Worm (Caenorhabditis elegans): ENCODE data around the gene Y110A2AL.6.

The Y110A2AL.6 gene

DNA sequence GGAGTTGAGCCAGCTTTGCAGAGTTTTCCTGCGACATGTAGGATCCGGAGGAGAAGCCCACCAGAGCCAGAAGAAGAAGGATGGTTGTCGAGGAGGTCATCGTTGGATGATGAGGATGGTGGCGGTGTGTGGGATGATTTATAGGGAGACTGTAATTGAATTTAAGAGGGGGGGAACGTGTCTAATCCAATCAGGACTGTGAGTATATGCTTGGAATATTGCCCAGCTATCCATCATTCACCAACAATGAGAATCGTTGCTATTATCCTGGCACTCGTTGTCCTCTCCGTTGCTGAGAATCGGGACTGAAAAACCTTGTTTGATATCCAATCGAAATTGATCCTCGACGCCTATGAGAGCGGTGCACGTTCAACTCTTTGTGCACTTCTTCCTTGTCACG lies 15.4 kb downstream of the Y110A2AL.6 start, which contains the start of gene K12H6.5:
K12H6.5 (minus strand) TSS at position 101 of the 400 bp plus-strand sequence.
- no peak for TF ChIP-seq gei-17 (GFP tag; optimal IDR thresholded peaks at IDR 0.05)
- TF ChIP-seq hlh-26 (GFP tag; conservative IDR thresholded peaks at IDR 0.05), result no peak
- no peak for TF ChIP-seq cebp-1 (GFP tag; IDR thresholded peaks at IDR 0.05)
- no peak for TF ChIP-seq cebp-1 (tag; optimal IDR thresholded peaks at IDR 0.05)
- no peak for TF ChIP-seq nfya-2 (GFP tag; IDR thresholded peaks at IDR 0.05)
- TF ChIP-seq sdz-38 (tag; optimal IDR thresholded peaks at IDR 0.05), result no peak
- no peak for TF ChIP-seq F22D6.2 (tag; optimal IDR thresholded peaks at IDR 0.05)
- no peak for TF ChIP-seq aptf-3 (GFP tag; IDR thresholded peaks at IDR 0.05)
- no peak for TF ChIP-seq ztf-25 (GFP tag; IDR thresholded peaks at IDR 0.05)
- TF ChIP-seq K11D2.4 (GFP tag; IDR thresholded peaks at IDR 0.05), result no peak
- TF ChIP-seq ceh-79 (tag; optimal IDR thresholded peaks at IDR 0.05), result no peak

DNA sequence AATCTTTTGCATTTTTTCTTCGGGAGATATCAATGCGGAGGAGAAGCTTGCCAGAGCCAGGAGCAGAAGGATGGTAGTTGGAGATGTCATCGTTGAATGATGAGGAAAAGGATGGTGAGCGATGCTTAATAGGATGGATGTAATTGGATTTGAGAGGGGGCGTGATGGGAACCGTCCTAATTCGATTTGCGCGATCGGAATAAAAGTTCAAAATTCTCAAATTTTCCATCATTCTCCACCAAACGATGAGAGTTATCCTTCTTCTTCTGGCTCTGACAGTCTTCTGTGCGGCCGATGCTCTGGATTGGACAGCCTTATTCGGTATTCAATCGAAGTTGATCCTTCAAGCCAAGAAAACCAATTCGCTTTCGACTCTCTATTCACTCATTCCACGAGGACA lies 17.3 kb downstream of the Y110A2AL.6 start, which contains the start of the genes K12H6.4 and K12H6.9:
K12H6.4 (minus strand) TSS at position 101 of the 400 bp plus-strand sequence.
K12H6.9 (plus strand) TSS at position 236 of the 400 bp plus-strand sequence.
- no peak for TF ChIP-seq B0336.3 (GFP tag; IDR thresholded peaks at IDR 0.05)
- no peak for TF ChIP-seq C17E4.6 (GFP tag; IDR thresholded peaks at IDR 0.05)
- no peak for TF ChIP-seq nfya-1 (tag; optimal IDR thresholded peaks at IDR 0.05; ENCODE audit: borderline replicate concordance, insufficient read depth)
- TF ChIP-seq hrde-1 (tag; optimal IDR thresholded peaks at IDR 0.05; ENCODE audit: borderline replicate concordance), result no peak
- no peak for TF ChIP-seq somi-1 (GFP tag; optimal IDR thresholded peaks at IDR 0.05)
- TF ChIP-seq attf-6 (GFP tag; IDR thresholded peaks at IDR 0.05), result no peak
- no peak for TF ChIP-seq dox-1 (GFP tag; IDR thresholded peaks at IDR 0.05)
- TF ChIP-seq pbrm-1 (GFP tag; IDR thresholded peaks at IDR 0.05), result no peak

DNA sequence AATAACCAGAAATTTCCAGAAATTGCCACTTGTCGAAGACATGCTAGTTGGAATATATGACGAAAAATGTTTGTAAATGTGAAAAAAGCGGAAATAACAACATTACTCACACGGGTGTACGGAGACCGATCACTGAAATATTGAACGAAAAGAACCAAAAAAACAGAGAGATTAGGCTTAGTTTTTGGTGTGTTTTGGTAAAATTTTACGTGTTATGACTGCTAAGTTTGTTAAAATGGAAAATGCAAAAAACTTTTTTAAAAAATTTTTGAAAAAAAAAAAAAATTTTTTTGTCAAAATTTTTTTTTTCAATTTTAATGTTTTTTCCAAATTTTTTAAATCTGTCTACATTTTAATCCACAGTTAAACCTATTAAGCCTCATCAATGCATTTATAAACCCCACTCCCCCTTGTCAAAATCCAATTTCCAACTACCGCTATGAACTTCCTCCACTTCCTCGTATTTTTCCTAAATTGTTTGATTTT lies 19.0 kb downstream of the Y110A2AL.6 start, which contains the start of the genes fut-4 and K12H6.10:
fut-4 (minus strand) TSS at position 101 of the 486 bp plus-strand sequence.
K12H6.10 (plus strand) TSS at position 436 of the 486 bp plus-strand sequence.
- TF ChIP-seq hlh-12 (tag; optimal IDR thresholded peaks at IDR 0.05) (no peak), akir-1 (GFP tag; optimal IDR thresholded peaks at IDR 0.05) (no peak), Y95B8A.8 (GFP tag; IDR thresholded peaks at IDR 0.05) (no peak), nhr-90 (tag; optimal IDR thresholded peaks at IDR 0.05) (no peak), hrde-1 (tag; optimal IDR thresholded peaks at IDR 0.05; ENCODE audit: borderline replicate concordance) (no peak), C06A6.2 (GFP tag; conservative IDR thresholded peaks at IDR 0.05) (no peak), madf-3 (GFP tag; IDR thresholded peaks at IDR 0.05) (no peak), D2030.7 (GFP tag; IDR thresholded peaks at IDR 0.05) (no peak), K11D2.4 (GFP tag; IDR thresholded peaks at IDR 0.05) (no peak), ceh-40 (GFP tag; IDR thresholded peaks at IDR 0.05) (no peak), him-1 (tag; optimal IDR thresholded peaks at IDR 0.05) (no peak), F57C9.4 (tag; optimal IDR thresholded peaks at IDR 0.05) (no peak), sea-2 (GFP tag; IDR thresholded peaks at IDR 0.05) (no peak), nhr-27 (tag; optimal IDR thresholded peaks at IDR 0.05) (no peak), madf-8 (GFP tag; conservative IDR thresholded peaks at IDR 0.05) (no peak), F57A8.1 (GFP tag; optimal IDR thresholded peaks at IDR 0.05) (no peak)

DNA sequence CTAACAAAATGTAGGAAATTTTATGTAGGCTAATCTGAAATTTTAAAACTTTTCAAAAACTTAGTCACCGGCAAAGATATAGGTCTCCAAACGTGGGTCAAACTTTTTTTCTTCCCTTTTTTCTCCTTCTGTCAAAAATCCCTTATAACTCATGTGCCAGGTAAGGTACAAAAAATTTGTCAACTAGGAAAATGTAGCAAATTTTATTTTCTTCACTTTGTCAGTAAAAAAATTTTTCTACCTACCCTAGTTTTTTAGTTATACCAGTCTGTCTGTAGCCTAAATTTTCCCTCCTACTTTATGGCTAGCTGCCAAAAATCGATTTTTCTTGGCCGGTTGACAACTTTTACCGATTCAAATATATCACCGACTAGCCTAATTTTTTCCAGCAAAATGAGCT lies 24.8 kb downstream of the Y110A2AL.6 start, which contains the start of gene set-13:
set-13 (plus strand) TSS at position 301 of the 400 bp plus-strand sequence.
- no peak for TF ChIP-seq F22D6.2 (tag; optimal IDR thresholded peaks at IDR 0.05)
- TF ChIP-seq chd-7 (tag; optimal IDR thresholded peaks at IDR 0.05), result no peak
- no peak for TF ChIP-seq ceh-40 (GFP tag; IDR thresholded peaks at IDR 0.05)
- no peak for TF ChIP-seq ceh-27 (GFP tag; optimal IDR thresholded peaks at IDR 0.05)
- TF ChIP-seq snpc-4 (GFP tag; optimal IDR thresholded peaks at IDR 0.05), result no peak
- no peak for TF ChIP-seq snpc-4 (tag; optimal IDR thresholded peaks at IDR 0.05)
- no peak for TF ChIP-seq ztf-25 (GFP tag; IDR thresholded peaks at IDR 0.05)
- no peak for TF ChIP-seq nfya-2 (GFP tag; IDR thresholded peaks at IDR 0.05)
- TF ChIP-seq ekl-4 (GFP tag; IDR thresholded peaks at IDR 0.05), result no peak
